Worm (Caenorhabditis elegans) whole organism, L4/young adult: Measurements from ENCODE around the gene cogc-6.

Experiments
- W03F9.2 ChIP-seq: fragments of 150-350 bp; optimal IDR thresholded peaks from 2 replicates; lab custom pipeline; 2014; ENCODE audit warnings: missing biosample characterization, missing genetic modification characterization
- dao-5 ChIP-seq: sonication (generic microtip); optimal IDR thresholded peaks from 2 replicates; lab custom pipeline; 2016; ENCODE audit warnings: missing genotype, missing genetic modification characterization, moderate library complexity, missing compliant biosample characterization
- him-1 ChIP-seq: sonication (generic microtip); optimal IDR thresholded peaks from 2 replicates; lab custom pipeline; 2016; ENCODE audit warnings: missing genotype, missing genetic modification reagents, missing genetic modification characterization, missing compliant biosample characterization

DNA sequence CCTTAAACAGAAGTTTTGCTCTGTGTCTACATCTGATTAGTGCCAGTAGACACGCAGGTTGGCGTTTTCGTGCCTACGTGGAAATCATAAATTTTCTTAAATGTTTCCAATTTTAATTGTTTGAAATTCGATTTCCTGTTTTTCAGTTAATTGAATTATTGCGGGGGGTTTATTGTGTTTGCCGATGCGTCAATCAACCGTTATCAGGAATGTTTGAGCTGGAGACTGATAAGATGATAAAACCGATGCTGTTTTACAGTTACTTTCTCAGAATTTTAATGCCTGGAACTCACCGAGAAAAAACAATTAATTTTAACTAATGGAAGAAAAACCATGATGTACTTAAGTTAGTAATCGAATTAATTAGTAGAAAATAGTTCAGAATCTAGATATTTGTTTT is 4.0 kb downstream of the cogc-6 start:
- TF ChIP-seq dao-5 (tag; lab: Kevin White, UChicago) = no peak
- no peak for TF ChIP-seq him-1 (tag; lab: Kevin White, UChicago)
- TF ChIP-seq W03F9.2 = no peak
